Fruit fly (Drosophila melanogaster) whole organism, embryonic: ENCODE data around the gene CG7518.

Experiments
- Adf1 ChIP-seq: fragments of 200-800 bp; sonication (Bioruptor generic); IDR thresholded peaks from 2 replicates; pipeline ENCODE4 v1.3.6; 2022; ENCODE audit warnings: missing biosample characterization, missing genetic modification characterization
- Aef1 ChIP-seq: fragments of 200-800 bp; sonication (Bioruptor generic); IDR thresholded peaks from 3 replicates; pipeline ENCODE4 v1.3.6; 2022; ENCODE audit warnings: missing biosample characterization, missing genetic modification characterization
- CG10543 ChIP-seq: fragments of 200-800 bp; sonication (Bioruptor generic); optimal IDR thresholded peaks from 3 replicates; lab custom pipeline; 2017; ENCODE audit warnings: missing biosample characterization, mild to moderate bottlenecking, missing genetic modification characterization, moderate library complexity
- CG11504 ChIP-seq: fragments of 200-800 bp; sonication (Bioruptor generic); optimal IDR thresholded peaks from 3 replicates; lab custom pipeline; 2019; ENCODE audit warnings: missing biosample characterization, mild to moderate bottlenecking, missing genetic modification characterization, moderate library complexity
- CG11696 ChIP-seq: fragments of 200-800 bp; sonication (Bioruptor generic); IDR thresholded peaks from 2 replicates; pipeline ENCODE4 v1.3.6; 2022; ENCODE audit warnings: missing biosample characterization, missing genetic modification characterization
- CG11723 ChIP-seq: fragments of 200-800 bp; sonication (Bioruptor generic); optimal IDR thresholded peaks from 2 replicates; lab custom pipeline; 2017; ENCODE audit warnings: missing biosample characterization, mild to moderate bottlenecking, missing genetic modification characterization
- CG12659 ChIP-seq: fragments of 200-800 bp; sonication (Bioruptor generic); optimal IDR thresholded peaks from 3 replicates; lab custom pipeline; 2017; ENCODE audit warnings: mild to moderate bottlenecking, missing biosample characterization, missing genetic modification reagents, missing genetic modification characterization
- CG14050 ChIP-seq: fragments of 200-800 bp; sonication (Bioruptor generic); IDR thresholded peaks from 3 replicates; pipeline ENCODE4 v1.3.6; 2022; ENCODE audit warnings: missing biosample characterization, missing genetic modification characterization
- CG14667 ChIP-seq: fragments of 200-800 bp; sonication (Bioruptor generic); IDR thresholded peaks from 2 replicates; pipeline ENCODE4 v1.3.6; 2022; ENCODE audit warnings: missing biosample characterization, missing genetic modification characterization
- CG16815 ChIP-seq: fragments of 200-800 bp; sonication (Bioruptor generic); optimal IDR thresholded peaks from 3 replicates; lab custom pipeline; 2017; ENCODE audit warnings: missing biosample characterization, mild to moderate bottlenecking, missing genetic modification characterization
- CG17186 ChIP-seq: fragments of 200-800 bp; sonication (Bioruptor generic); optimal IDR thresholded peaks from 3 replicates; lab custom pipeline; 2017; ENCODE audit warnings: missing biosample characterization, missing genetic modification reagents, missing genetic modification characterization
- CG1832 ChIP-seq: fragments of 200-800 bp; sonication (Bioruptor generic); optimal IDR thresholded peaks from 2 replicates; lab custom pipeline; 2017; ENCODE audit warnings: missing biosample characterization, mild to moderate bottlenecking, missing genetic modification characterization, inconsistent platforms
- CG2199 ChIP-seq: fragments of 200-800 bp; sonication (Bioruptor generic); IDR thresholded peaks from 3 replicates; pipeline ENCODE4 v1.3.6; 2022; ENCODE audit warnings: missing biosample characterization, missing genetic modification characterization
- CG2678 ChIP-seq: fragments of 200-800 bp; sonication (Bioruptor generic); optimal IDR thresholded peaks from 3 replicates; lab custom pipeline; 2019; ENCODE audit warnings: missing biosample characterization, mild to moderate bottlenecking, missing genetic modification characterization, moderate library complexity
- CG2875 ChIP-seq: fragments of 200-800 bp; sonication (Bioruptor generic); optimal IDR thresholded peaks from 2 replicates; lab custom pipeline; 2017; ENCODE audit warnings: missing biosample characterization, mild to moderate bottlenecking, missing genetic modification characterization, missing genetic modification reagents
- CG31224 ChIP-seq: fragments of 200-800 bp; sonication (Bioruptor generic); IDR thresholded peaks from 2 replicates; pipeline ENCODE4 v1.3.6; 2022; ENCODE audit warnings: missing biosample characterization, missing genetic modification characterization
- CG3163 ChIP-seq: fragments of 200-800 bp; sonication (Bioruptor generic); optimal IDR thresholded peaks from 3 replicates; lab custom pipeline; 2016; ENCODE audit warnings: missing biosample characterization, missing genetic modification characterization
- CG4282 ChIP-seq: fragments of 200-800 bp; sonication (Bioruptor generic); optimal IDR thresholded peaks from 2 replicates; lab custom pipeline; 2016; ENCODE audit warnings: missing biosample characterization, missing genetic modification characterization
- CG4707 ChIP-seq: fragments of 200-800 bp; sonication (Bioruptor generic); optimal IDR thresholded peaks from 2 replicates; lab custom pipeline; 2018; ENCODE audit warnings: missing biosample characterization, mild to moderate bottlenecking, missing genetic modification characterization, moderate library complexity
- CG8290 ChIP-seq, 3 experiments: fragments of 200-800 bp; sonication (Bioruptor generic); optimal IDR thresholded peaks; 2 replicates each; lab custom pipeline; 2016 to 2019; ENCODE audit warnings: missing biosample characterization in 3 of 3, missing genetic modification characterization in 3 of 3, mild to moderate bottlenecking in 2 of 3, moderate library complexity in 1 of 3
- CG9215 ChIP-seq: fragments of 200-800 bp; sonication (Bioruptor generic); IDR thresholded peaks from 2 replicates; pipeline ENCODE4 v1.3.6; 2022; ENCODE audit warnings: missing biosample characterization, missing genetic modification characterization
- Camta ChIP-seq: fragments of 200-800 bp; sonication (Bioruptor generic); optimal IDR thresholded peaks from 2 replicates; lab custom pipeline; 2016; ENCODE audit warnings: missing biosample characterization, missing genetic modification characterization
- D19B ChIP-seq: fragments of 200-800 bp; sonication (Bioruptor generic); optimal IDR thresholded peaks from 2 replicates; lab custom pipeline; 2017; ENCODE audit warnings: missing biosample characterization, mild to moderate bottlenecking, missing genetic modification characterization
- MESR4 ChIP-seq: fragments of 200-800 bp; sonication (Bioruptor generic); optimal IDR thresholded peaks from 2 replicates; lab custom pipeline; 2018; ENCODE audit warnings: missing biosample characterization, mild to moderate bottlenecking, missing genetic modification characterization, moderate library complexity
- Mad ChIP-seq: fragments of 200-800 bp; sonication (Bioruptor generic); optimal IDR thresholded peaks from 2 replicates; lab custom pipeline; 2016; ENCODE audit warnings: missing biosample characterization, missing genetic modification characterization
- NK7.1 ChIP-seq: fragments of 200-800 bp; sonication (Bioruptor generic); optimal IDR thresholded peaks from 3 replicates; lab custom pipeline; 2016; ENCODE audit warnings: missing biosample characterization, missing genetic modification characterization
- NfI ChIP-seq: fragments of 200-800 bp; sonication (Bioruptor generic); optimal IDR thresholded peaks from 3 replicates; lab custom pipeline; 2018; ENCODE audit warnings: missing biosample characterization, mild to moderate bottlenecking, missing genetic modification characterization, moderate library complexity
- Side ChIP-seq: fragments of 200-800 bp; sonication (Bioruptor generic); optimal IDR thresholded peaks from 2 replicates; lab custom pipeline; 2016; ENCODE audit warnings: missing biosample characterization, missing genetic modification characterization
- Six4 ChIP-seq: fragments of 200-800 bp; sonication (Bioruptor generic); optimal IDR thresholded peaks from 2 replicates; lab custom pipeline; 2016; ENCODE audit warnings: missing biosample characterization, missing genetic modification characterization
- YL-1 ChIP-seq: fragments of 200-800 bp; sonication (Bioruptor generic); optimal IDR thresholded peaks from 3 replicates; lab custom pipeline; 2017; ENCODE audit warnings: missing biosample characterization, mild to moderate bottlenecking, missing genetic modification characterization
- ap ChIP-seq: fragments of 200-800 bp; sonication (Bioruptor generic); IDR thresholded peaks from 2 replicates; pipeline ENCODE4 v1.3.6; 2022; ENCODE audit warnings: missing biosample characterization, missing genetic modification characterization
- ase ChIP-seq: fragments of 200-800 bp; sonication (Bioruptor generic); IDR thresholded peaks from 3 replicates; pipeline ENCODE4 v1.3.6; 2022; ENCODE audit warnings: missing biosample characterization, missing genetic modification characterization
- chm ChIP-seq: fragments of 200-800 bp; sonication (Bioruptor generic); IDR thresholded peaks from 2 replicates; pipeline ENCODE4 v1.3.6; 2022; ENCODE audit warnings: missing biosample characterization, missing genetic modification characterization
- chn ChIP-seq: fragments of 200-800 bp; sonication (Bioruptor generic); optimal IDR thresholded peaks from 2 replicates; lab custom pipeline; 2016; ENCODE audit warnings: missing biosample characterization, missing genetic modification characterization
- dimm ChIP-seq: fragments of 200-800 bp; sonication (Bioruptor generic); IDR thresholded peaks from 2 replicates; pipeline ENCODE4 v1.3.6; 2022; ENCODE audit warnings: missing biosample characterization, missing genetic modification characterization
- dmrt11E ChIP-seq: fragments of 200-800 bp; sonication (Bioruptor generic); optimal IDR thresholded peaks from 3 replicates; lab custom pipeline; 2018; ENCODE audit warnings: missing biosample characterization, mild to moderate bottlenecking, missing genetic modification characterization, moderate library complexity
- dpn ChIP-seq, 2 experiments: fragments of 200-800 bp; sonication (Bioruptor generic); optimal IDR thresholded peaks; 3 replicates each; lab custom pipeline; 2016; ENCODE audit warnings: missing biosample characterization in 2 of 2, missing genetic modification characterization in 2 of 2
- emc ChIP-seq: fragments of 200-800 bp; sonication (Bioruptor generic); optimal IDR thresholded peaks from 2 replicates; lab custom pipeline; 2016; ENCODE audit warnings: missing biosample characterization, missing genetic modification characterization
- fd96Cb ChIP-seq: fragments of 200-800 bp; sonication (Bioruptor generic); optimal IDR thresholded peaks from 2 replicates; lab custom pipeline; 2018; ENCODE audit warnings: missing biosample characterization, mild to moderate bottlenecking, missing genetic modification characterization, moderate library complexity
- gfzf ChIP-seq: fragments of 200-800 bp; sonication (Bioruptor generic); optimal IDR thresholded peaks from 2 replicates; lab custom pipeline; 2016; ENCODE audit warnings: missing biosample characterization, mild to moderate bottlenecking, missing genetic modification characterization, moderate library complexity
- hkb ChIP-seq, 2 experiments: fragments of 200-800 bp in 1 of 2; fragments of >200 bp in 1 of 2; sonication (Bioruptor generic) in 1 of 2; IDR thresholded peaks in 1 of 2; optimal IDR thresholded peaks in 1 of 2; 2 replicates each; pipeline versions ENCODE4 v1.3.6 to Lab custom; 2017 to 2022; ENCODE audit warnings: missing biosample characterization in 1 of 2, missing genetic modification characterization in 1 of 2
- lbe ChIP-seq: fragments of 200-800 bp; sonication (Bioruptor generic); optimal IDR thresholded peaks from 2 replicates; lab custom pipeline; 2016; ENCODE audit warnings: missing biosample characterization, mild to moderate bottlenecking, missing genetic modification characterization
- luna ChIP-seq: fragments of 200-800 bp; sonication (Bioruptor generic); optimal IDR thresholded peaks from 2 replicates; lab custom pipeline; 2016; ENCODE audit warnings: missing biosample characterization, missing genetic modification characterization
- mirr ChIP-seq: fragments of 200-800 bp; sonication (Bioruptor generic); optimal IDR thresholded peaks from 3 replicates; lab custom pipeline; 2018; ENCODE audit warnings: missing biosample characterization, mild to moderate bottlenecking, missing genetic modification characterization
- ranshi ChIP-seq: fragments of 200-800 bp; sonication (Bioruptor generic); IDR thresholded peaks from 2 replicates; pipeline ENCODE4 v1.3.6; 2022; ENCODE audit warnings: missing biosample characterization, missing genetic modification characterization
- row ChIP-seq: fragments of 200-800 bp; sonication (Bioruptor generic); IDR thresholded peaks from 3 replicates; pipeline ENCODE4 v1.3.6; 2022; ENCODE audit warnings: missing biosample characterization, missing genetic modification characterization
- sens ChIP-seq: fragments of 200-800 bp; sonication (Bioruptor generic); peaks from one replicate; lab custom pipeline; 2016; ENCODE audit warnings: missing biosample characterization, missing genetic modification characterization
- slbo ChIP-seq: fragments of 200-800 bp; sonication (Bioruptor generic); IDR thresholded peaks from 2 replicates; pipeline ENCODE4 v1.3.6; 2022; ENCODE audit warnings: missing biosample characterization, missing genetic modification characterization
- stwl ChIP-seq: fragments of 200-800 bp; sonication (Bioruptor generic); optimal IDR thresholded peaks from 3 replicates; lab custom pipeline; 2018; ENCODE audit warnings: missing biosample characterization, mild to moderate bottlenecking, missing genetic modification characterization, moderate library complexity
- zfh1 ChIP-seq: fragments of 200-800 bp; sonication (Bioruptor generic); IDR thresholded peaks from 3 replicates; pipeline ENCODE4 v1.3.6; 2022; ENCODE audit warnings: missing biosample characterization, missing genetic modification characterization

The CG7518 gene

dm6 chr3R:13012351-13012750, 14.5 kb downstream of the CG7518 start (continued):
- TF ChIP-seq dmrt11E (tag; lab: Kevin White, UChicago) (peak; percentile 49), Six4 (GFP tag; lab: Kevin White, UChicago) (peak; percentile 22), CG10543 (GFP tag; lab: Kevin White, UChicago) (peak; percentile 61), CG14667 (GFP tag; lab: Robert Waterston, UW) (peak; percentile 38; the same call in 1 of the 2 replicates), hkb (optimal IDR thresholded peaks at IDR 0.05; lab: Kevin White, UChicago) (no peak), hkb (GFP tag; IDR thresholded peaks at IDR 0.05; lab: Robert Waterston, UW) (peak; percentile 60), CG4707 (peak; percentile 43), CG1832 (GFP tag; lab: Kevin White, UChicago) (peak; percentile 96), CG4282 (GFP tag; lab: Kevin White, UChicago) (peak; percentile 51), dpn (GFP tag; optimal IDR thresholded peaks at IDR 0.05; lab: Kevin White, UChicago) (peak; percentile 73 to 75), CG14050 (GFP tag; lab: Robert Waterston, UW) (peak; percentile 55), CG2678 (peak; percentile 57), CG17186 (GFP tag; lab: Kevin White, UChicago) (peak; percentile 17), row (GFP tag; lab: Robert Waterston, UW) (peak; percentile 81), Side (peak; percentile 55), YL-1 (GFP tag; lab: Kevin White, UChicago) (peak; percentile 29), NK7.1 (GFP tag; lab: Kevin White, UChicago) (peak; percentile 59), Aef1 (peak; percentile 91), CG16815 (GFP tag; lab: Kevin White, UChicago) (peak; percentile 29), ase (GFP tag; lab: Robert Waterston, UW) (peak; percentile 69; the same call in 2 of the 3 replicates), CG9215 (GFP tag; lab: Robert Waterston, UW) (peak; percentile 23; the same call in 1 of the 2 replicates), ap (GFP tag; lab: Robert Waterston, UW) (peak; percentile 62), NfI (GFP tag; lab: Kevin White, UChicago) (peak; percentile 58), fd96Cb (tag; lab: Kevin White, UChicago) (no peak), D19B (no peak), CG31224 (GFP tag; lab: Robert Waterston, UW) (peak; percentile 51), CG2875 (GFP tag; lab: Kevin White, UChicago) (no peak), gfzf (GFP tag; lab: Kevin White, UChicago) (no peak), stwl (no peak), zfh1 (GFP tag; lab: Robert Waterston, UW) (peak; percentile 75; the same call in 2 of the 3 replicates), luna (GFP tag; lab: Kevin White, UChicago) (no peak), CG11723 (peak; percentile 49), CG8290 (GFP tag; optimal IDR thresholded peaks at IDR 0.05; lab: Kevin White, UChicago) (no peak), CG8290 (tag; optimal IDR thresholded peaks at IDR 0.05; lab: Kevin White, UChicago) (peak in 1 of 2 experiments; percentile 77), mirr (peak; percentile 3), dimm (GFP tag; lab: Robert Waterston, UW) (0 out of 2 replicates have a peak, but pooled peaks have one; percentile 16), chm (GFP tag; lab: Robert Waterston, UW) (peak; percentile 78), CG12659 (GFP tag; lab: Kevin White, UChicago) (peak; percentile 26), CG3163 (GFP tag; lab: Kevin White, UChicago) (peak; percentile 61), CG11504 (tag; lab: Kevin White, UChicago) (peak; percentile 71), CG11696 (peak; percentile 42; the same call in 1 of the 2 replicates), emc (no peak), Adf1 (GFP tag; lab: Robert Waterston, UW) (peak; percentile 27), sens (GFP tag; lab: Kevin White, UChicago) (peak; percentile 84), slbo (GFP tag; lab: Robert Waterston, UW) (peak; percentile 84), CG2199 (peak; percentile 76; the same call in 1 of the 3 replicates), Mad (GFP tag; lab: Kevin White, UChicago) (peak; percentile 61), ranshi (peak; percentile 55; the same call in 1 of the 2 replicates), MESR4 (peak; percentile 32), Camta (GFP tag; lab: Kevin White, UChicago) (peak; percentile 58), lbe (GFP tag; lab: Kevin White, UChicago) (peak; percentile 76), chn (GFP tag; lab: Kevin White, UChicago) (peak; percentile 72)
